Fruit fly (Drosophila melanogaster): ENCODE results near the gene CG4553.

DNA sequence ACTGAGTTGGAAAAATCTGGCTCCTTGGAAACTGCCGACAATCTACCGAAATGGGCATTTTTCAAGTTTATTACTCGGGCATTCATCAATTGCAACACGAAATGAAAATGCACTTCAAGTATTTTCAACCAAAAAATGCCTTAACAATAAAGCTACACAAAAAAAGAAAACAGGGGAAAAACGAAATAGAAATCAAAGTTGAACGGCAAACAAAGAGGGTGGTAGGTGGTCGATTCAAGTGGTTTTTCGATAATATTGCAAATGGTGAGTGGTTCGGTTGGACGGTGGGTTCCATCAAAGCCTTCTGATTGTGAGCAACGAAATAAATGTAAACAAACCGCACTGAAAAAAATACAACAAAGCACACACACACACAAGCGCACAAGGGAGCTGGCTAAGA is 10.5 kb downstream of the CG4553 start:
- TF ChIP-seq CG11617 (GFP tag; optimal IDR thresholded peaks at IDR 0.05) (no peak), CG12768 (GFP tag; optimal IDR thresholded peaks at IDR 0.05) (no peak), kay (GFP tag; ENCODE audit: borderline replicate concordance) (no peak), Clk (GFP tag; optimal IDR thresholded peaks at IDR 0.05) (no peak), CG14711 (tag; optimal IDR thresholded peaks at IDR 0.05) (no peak), Hr96 (GFP tag; optimal IDR thresholded peaks at IDR 0.05) (no peak), pad (GFP tag; optimal IDR thresholded peaks at IDR 0.05) (no peak), toe (GFP tag; optimal IDR thresholded peaks at IDR 0.05) (no peak), CG33017 (tag; optimal IDR thresholded peaks at IDR 0.05) (no peak), cic (GFP tag; optimal IDR thresholded peaks at IDR 0.05) (no peak)
